Worm (Caenorhabditis elegans) whole organism, L3 larva: ENCODE data around the gene Y57G11A.2.

Experiments used
- ZK546.5 ChIP-seq: sonication (generic microtip); optimal IDR thresholded peaks from 2 replicates; lab custom pipeline; 2017; ENCODE audit warnings: missing biosample characterization, missing genetic modification characterization
- aly-2 ChIP-seq: fragments of 150-350 bp; optimal IDR thresholded peaks from 2 replicates; lab custom pipeline; 2014; ENCODE audit warnings: missing biosample characterization, missing genetic modification characterization
- ama-1 ChIP-seq: fragments of 150-350 bp; optimal IDR thresholded peaks from 2 replicates; lab custom pipeline; 2018
- ceh-16 ChIP-seq: sonication (generic microtip); optimal IDR thresholded peaks from 2 replicates; lab custom pipeline; 2017; ENCODE audit warnings: missing biosample characterization, missing genetic modification characterization
- ceh-28 ChIP-seq: fragments of 150-350 bp; optimal IDR thresholded peaks from 2 replicates; lab custom pipeline; 2014; ENCODE audit warnings: missing biosample characterization, missing genetic modification reagents, missing genetic modification characterization
- ceh-82 ChIP-seq: fragments of 150-350 bp; optimal IDR thresholded peaks from 2 replicates; lab custom pipeline; 2014; ENCODE audit warnings: missing biosample characterization, missing genetic modification characterization
- daf-12 ChIP-seq: fragments of 150-350 bp; optimal IDR thresholded peaks from 2 replicates; lab custom pipeline; 2014; ENCODE audit warnings: missing biosample characterization, missing genetic modification reagents, missing genetic modification characterization
- egl-27 ChIP-seq: sonication (generic microtip); optimal IDR thresholded peaks from 4 replicates; lab custom pipeline; 2017; ENCODE audit warnings: missing biosample characterization, missing genetic modification reagents, missing genetic modification characterization
- egl-5 ChIP-seq: fragments of 150-350 bp; optimal IDR thresholded peaks from 2 replicates; lab custom pipeline; 2017; ENCODE audit warnings: missing biosample characterization, missing genetic modification reagents, missing genetic modification characterization, inconsistent platforms
- elt-1 ChIP-seq: fragments of 150-350 bp; optimal IDR thresholded peaks from 2 replicates; lab custom pipeline; 2014; ENCODE audit warnings: missing biosample characterization, missing genetic modification characterization
- elt-3 ChIP-seq, 3 experiments: fragments of 150-350 bp in 1 of 3; sonication (generic microtip) in 2 of 3; optimal IDR thresholded peaks; 2 replicates in 2 of 3; 4 replicates in 1 of 3; lab custom pipeline; 2014 to 2017; ENCODE audit warnings: missing biosample characterization in 3 of 3, missing genetic modification characterization in 3 of 3
- eor-1 ChIP-seq, 2 experiments: fragments of 150-350 bp; optimal IDR thresholded peaks; 2 replicates each; lab custom pipeline; 2014 to 2018; ENCODE audit warnings: missing biosample characterization in 2 of 2, missing genetic modification characterization in 2 of 2
- fkh-2 ChIP-seq: fragments of 150-350 bp; optimal IDR thresholded peaks from 2 replicates; lab custom pipeline; 2014; ENCODE audit warnings: missing biosample characterization, missing genetic modification reagents, missing genetic modification characterization
- fos-1 ChIP-seq: fragments of 150-350 bp; optimal IDR thresholded peaks from 2 replicates; lab custom pipeline; 2014; ENCODE audit warnings: missing biosample characterization, missing genetic modification characterization
- hmg-11 ChIP-seq: sonication (generic microtip); optimal IDR thresholded peaks from 2 replicates; lab custom pipeline; 2016; ENCODE audit warnings: missing genetic modification characterization, missing compliant biosample characterization
- jun-1 ChIP-seq: fragments of 150-350 bp; optimal IDR thresholded peaks from 2 replicates; lab custom pipeline; 2014; ENCODE audit warnings: missing biosample characterization, missing genetic modification reagents, missing genetic modification characterization
- lin-39 ChIP-seq: fragments of 150-350 bp; optimal IDR thresholded peaks from 2 replicates; lab custom pipeline; 2018; ENCODE audit warnings: missing biosample characterization, missing genetic modification reagents, missing genetic modification characterization
- mdl-1 ChIP-seq: fragments of 150-350 bp; optimal IDR thresholded peaks from 2 replicates; lab custom pipeline; 2014; ENCODE audit warnings: missing biosample characterization, missing genetic modification characterization
- mml-1 ChIP-seq: fragments of 150-350 bp; sonication (generic microtip); optimal IDR thresholded peaks from 3 replicates; lab custom pipeline; 2014; ENCODE audit warnings: missing biosample characterization, missing genetic modification characterization
- nfya-1 ChIP-seq: sonication (generic microtip); optimal IDR thresholded peaks from 2 replicates; lab custom pipeline; 2017; ENCODE audit warnings: missing genetic modification characterization, mild to moderate bottlenecking, missing compliant biosample characterization, antibody characterized with exemption, moderate library complexity; ENCODE audit not compliant: insufficient read depth
- nhr-11 ChIP-seq: fragments of 150-350 bp; optimal IDR thresholded peaks from 2 replicates; lab custom pipeline; 2014; ENCODE audit warnings: missing biosample characterization, missing genetic modification characterization
- nhr-23 ChIP-seq: fragments of 150-350 bp; optimal IDR thresholded peaks from 2 replicates; lab custom pipeline; 2014; ENCODE audit warnings: missing biosample characterization, missing genetic modification reagents, missing genetic modification characterization
- nhr-25 ChIP-seq: sonication (generic microtip); optimal IDR thresholded peaks from 2 replicates; lab custom pipeline; 2017; ENCODE audit warnings: missing biosample characterization, missing genetic modification characterization
- nhr-43 ChIP-seq: sonication (generic microtip); optimal IDR thresholded peaks from 2 replicates; lab custom pipeline; 2016; ENCODE audit warnings: mild to moderate bottlenecking, missing genetic modification characterization, missing compliant biosample characterization; ENCODE audit not compliant: poor library complexity, severe bottlenecking
- nhr-67 ChIP-seq: fragments of 150-350 bp; optimal IDR thresholded peaks from 2 replicates; lab custom pipeline; 2014; ENCODE audit warnings: missing biosample characterization, missing genetic modification characterization
- nhr-76 ChIP-seq: fragments of 150-350 bp; sonication (generic microtip); optimal IDR thresholded peaks from 5 replicates; lab custom pipeline; 2014; ENCODE audit warnings: missing biosample characterization, missing genetic modification characterization
- nhr-77 ChIP-seq: fragments of 150-350 bp; optimal IDR thresholded peaks from 2 replicates; lab custom pipeline; 2014; ENCODE audit warnings: missing biosample characterization, missing genetic modification characterization
- pha-4 ChIP-seq: fragments of 150-350 bp; optimal IDR thresholded peaks from 2 replicates; lab custom pipeline; 2014; ENCODE audit warnings: missing biosample characterization, missing genetic modification reagents, missing genetic modification characterization
- pqm-1 ChIP-seq: fragments of 150-350 bp; optimal IDR thresholded peaks from 2 replicates; lab custom pipeline; 2017; ENCODE audit warnings: missing biosample characterization, missing genetic modification characterization, inconsistent platforms
- snpc-4 ChIP-seq: fragments of 150-350 bp; optimal IDR thresholded peaks from 2 replicates; lab custom pipeline; 2014; ENCODE audit warnings: missing biosample characterization, missing genetic modification characterization
- tbx-2 ChIP-seq: sonication (generic microtip); optimal IDR thresholded peaks from 2 replicates; lab custom pipeline; 2016; ENCODE audit warnings: mild to moderate bottlenecking, missing genetic modification characterization, missing compliant biosample characterization
- unc-39 ChIP-seq: sonication (generic microtip); optimal IDR thresholded peaks from 4 replicates; lab custom pipeline; 2017; ENCODE audit warnings: missing biosample characterization, missing genetic modification characterization
- ztf-11 ChIP-seq: fragments of 150-350 bp; optimal IDR thresholded peaks from 2 replicates; lab custom pipeline; 2014; ENCODE audit warnings: missing biosample characterization, missing genetic modification characterization

Gene Y57G11A.2

ce11 chrIV:14506995-14507394 lies 12.3 kb downstream of the Y57G11A.2 start:
- peak; percentile 20 for TF ChIP-seq pha-4 (tag; lab: Kevin White, UChicago)
- no peak for TF ChIP-seq jun-1 (tag; lab: Kevin White, UChicago)
- no peak for TF ChIP-seq nhr-76 (tag; lab: Kevin White, UChicago)

- no peak for TF ChIP-seq nhr-25
- TF ChIP-seq elt-1 (tag; lab: Kevin White, UChicago) = no peak
- no peak for TF ChIP-seq egl-27 (tag; lab: Kevin White, UChicago)
- no peak for TF ChIP-seq unc-39 (tag; lab: Kevin White, UChicago)
- no peak for TF ChIP-seq nhr-23 (tag; lab: Kevin White, UChicago)
- no peak for TF ChIP-seq aly-2 (tag; lab: Kevin White, UChicago)
- no peak for TF ChIP-seq egl-5
- no peak for TF ChIP-seq nhr-67 (tag; lab: Kevin White, UChicago)
- TF ChIP-seq pha-4 (tag; lab: Kevin White, UChicago) = no peak
- no peak for TF ChIP-seq nhr-11 (tag; lab: Kevin White, UChicago)
- no peak for TF ChIP-seq fkh-2 (tag; lab: Kevin White, UChicago)
- TF ChIP-seq elt-3 (tag; optimal IDR thresholded peaks at IDR 0.05; lab: Kevin White, UChicago) = no peak
- no peak for TF ChIP-seq jun-1 (tag; lab: Kevin White, UChicago)
- TF ChIP-seq snpc-4 = no peak
- no peak for TF ChIP-seq lin-39 (tag; lab: Kevin White, UChicago)
- TF ChIP-seq ztf-11 = no peak
- no peak for TF ChIP-seq fos-1 (tag; lab: Kevin White, UChicago)
- no peak for TF ChIP-seq mdl-1 (tag; lab: Kevin White, UChicago)
Observed at ce11 chrIV:14506042-14506441, 13.3 kb downstream of the Y57G11A.2 start.

ce11 chrIV:14505066-14505465 lies 14.3 kb downstream of the Y57G11A.2 start, which contains the start of gene tag-273:
tag-273 (minus strand) TSS chrIV:14505166.
- TF ChIP-seq hmg-11 (tag; lab: Kevin White, UChicago) (no peak), eor-1 (tag; optimal IDR thresholded peaks at IDR 0.05; lab: Kevin White, UChicago) (no peak)

- TF ChIP-seq tbx-2 (tag; lab: Kevin White, UChicago) (no peak), hmg-11 (tag; lab: Kevin White, UChicago) (peak; percentile 51)
Observed at ce11 chrIV:14496494-14496893, 22.8 kb downstream of the Y57G11A.2 start.

ce11 chrIV:14495474-14495873 lies 23.8 kb downstream of the Y57G11A.2 start:
- TF ChIP-seq jun-1 (tag; lab: Kevin White, UChicago) (no peak), daf-12 (tag; lab: Kevin White, UChicago) (no peak), snpc-4 (no peak), ama-1 (no peak), eor-1 (tag; optimal IDR thresholded peaks at IDR 0.05; lab: Kevin White, UChicago) (no peak), ceh-16 (no peak), nfya-1 (no peak), ztf-11 (no peak), ceh-82 (tag; lab: Kevin White, UChicago) (no peak), nhr-11 (tag; lab: Kevin White, UChicago) (no peak), nhr-77 (tag; lab: Kevin White, UChicago) (no peak), lin-39 (tag; lab: Kevin White, UChicago) (no peak), ceh-28 (no peak), ZK546.5 (tag; lab: Kevin White, UChicago) (no peak), nhr-67 (tag; lab: Kevin White, UChicago) (no peak), pqm-1 (tag; lab: Kevin White, UChicago) (no peak), mml-1 (tag; lab: Kevin White, UChicago) (no peak), nhr-43 (tag; lab: Kevin White, UChicago) (no peak), elt-3 (tag; optimal IDR thresholded peaks at IDR 0.05; lab: Kevin White, UChicago) (no peak)

- peak; percentile 79 for TF ChIP-seq nfya-1
- no peak for TF ChIP-seq aly-2 (tag; lab: Kevin White, UChicago)
Observed at ce11 chrIV:14491135-14491534, 28.2 kb downstream of the Y57G11A.2 start.
